Worm (Caenorhabditis elegans) whole organism, late embryonic: ENCODE data around the gene srbc-24.

Source experiments
- ets-4 ChIP-seq: sonication (generic microtip); optimal IDR thresholded peaks from 2 replicates; lab custom pipeline; 2016; ENCODE audit warnings: missing genetic modification characterization, missing compliant biosample characterization
- unc-86 ChIP-seq: sonication (generic microtip); optimal IDR thresholded peaks from 2 replicates; lab custom pipeline; 2016; ENCODE audit warnings: missing genetic modification characterization, missing compliant biosample characterization

- TF ChIP-seq ets-4 (tag; lab: Kevin White, UChicago) (no peak), unc-86 (no peak)
These were observed 29.0 kb upstream of the srbc-24 start, which contains the start of gene F22F7.2 for ce11 chrV:2122517-2122916.
